Fruit fly (Drosophila melanogaster): ENCODE data around the gene Diap1.

Gene Diap1

DNA sequence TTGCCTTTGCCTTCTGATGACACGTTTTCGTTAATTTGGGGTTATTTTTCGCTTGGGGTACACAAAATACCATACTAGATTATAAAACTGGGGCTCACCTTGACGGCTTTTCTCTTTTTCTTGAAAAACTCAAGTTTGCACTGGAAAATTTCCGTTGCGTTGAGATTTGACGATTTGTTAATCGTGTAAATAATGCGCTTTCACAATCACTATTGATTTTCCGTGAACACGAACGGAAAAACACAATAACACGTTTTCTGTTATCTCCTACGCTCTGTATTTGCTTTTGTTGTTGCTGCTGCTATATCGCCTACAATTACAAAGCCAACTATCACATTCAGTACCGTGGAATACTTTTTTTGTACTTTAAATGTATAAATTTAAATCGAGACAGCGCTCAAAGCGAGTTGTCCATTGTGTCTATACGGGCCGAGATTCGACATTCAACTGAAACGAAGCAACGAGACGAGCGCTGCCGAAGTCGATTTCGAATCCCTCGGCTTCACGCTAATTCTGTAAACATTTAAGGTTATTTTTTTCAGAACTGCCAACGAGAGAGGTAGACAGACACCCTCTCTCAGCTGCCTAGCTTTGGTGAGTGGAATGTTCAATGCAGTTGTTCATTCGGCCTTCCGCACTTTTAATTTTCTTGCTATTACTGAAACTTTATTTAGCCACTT, 4.3 kb downstream of the Diap1 start (continued):
- TF ChIP-seq sqz (GFP tag; optimal IDR thresholded peaks at IDR 0.05), result peak; percentile 86
- TF ChIP-seq kni (GFP tag; optimal IDR thresholded peaks at IDR 0.05), result peak; percentile 81
- TF ChIP-seq gce (GFP tag; IDR thresholded peaks at IDR 0.05), result peak; percentile 66; the same call in 1 of the 3 replicates
- peak; percentile 38; the same call in 1 of the 2 replicates for TF ChIP-seq CG11247 (GFP tag; IDR thresholded peaks at IDR 0.05)
- TF ChIP-seq CG18599 (GFP tag; optimal IDR thresholded peaks at IDR 0.05), result peak; percentile 37
- TF ChIP-seq CG10209 (GFP tag; optimal IDR thresholded peaks at IDR 0.05), result no peak
- TF ChIP-seq CG2199 (GFP tag; IDR thresholded peaks at IDR 0.05), result peak; percentile 89
- TF ChIP-seq nom (GFP tag; optimal IDR thresholded peaks at IDR 0.05), result no peak
- TF ChIP-seq gcm2 (GFP tag; optimal IDR thresholded peaks at IDR 0.05), result no peak
- TF ChIP-seq mirr (GFP tag; optimal IDR thresholded peaks at IDR 0.05), result peak; percentile 85
- TF ChIP-seq exex (tag; optimal IDR thresholded peaks at IDR 0.05), result peak; percentile 53
- no peak for TF ChIP-seq CG7928 (GFP tag; optimal IDR thresholded peaks at IDR 0.05)
- peak; percentile 92 for TF ChIP-seq Med (GFP tag)
- TF ChIP-seq amos (GFP tag; IDR thresholded peaks at IDR 0.05; ENCODE audit: partially characterized antibody), result peak; percentile 44; the same call in 1 of the 2 replicates
- TF ChIP-seq Trl (optimal IDR thresholded peaks at IDR 0.05), result peak in 1 of 2 experiments; percentile 66
- TF ChIP-seq Trl (GFP tag; optimal IDR thresholded peaks at IDR 0.05), result no peak
- TF ChIP-seq CrebB (tag; optimal IDR thresholded peaks at IDR 0.05), result peak; percentile 33
- TF ChIP-seq Ssrp (tag; optimal IDR thresholded peaks at IDR 0.05), result no peak
- peak; percentile 53; the same call in 1 of the 2 replicates for TF ChIP-seq CG14014 (GFP tag; IDR thresholded peaks at IDR 0.05)
- TF ChIP-seq HLHmδ (GFP tag; optimal IDR thresholded peaks at IDR 0.05), result peak; percentile 2
- TF ChIP-seq gro (GFP tag; optimal IDR thresholded peaks at IDR 0.05), result peak; percentile 46
- no peak for TF ChIP-seq Gug (GFP tag; IDR thresholded peaks at IDR 0.05)
- peak; percentile 37 for TF ChIP-seq CG11398 (GFP tag; optimal IDR thresholded peaks at IDR 0.05)
- TF ChIP-seq tio (GFP tag; optimal IDR thresholded peaks at IDR 0.05), result no peak
- TF ChIP-seq CG5953 (GFP tag; IDR thresholded peaks at IDR 0.05), result peak; percentile 16; the same call in 1 of the 2 replicates
- TF ChIP-seq sens (GFP tag), result peak; percentile 89
- peak; percentile 85 for TF ChIP-seq abd-A (tag; optimal IDR thresholded peaks at IDR 0.05)
- no peak for TF ChIP-seq CG10565 (GFP tag; optimal IDR thresholded peaks at IDR 0.05)
- TF ChIP-seq CG13894 (tag; optimal IDR thresholded peaks at IDR 0.05), result peak; percentile 73
- TF ChIP-seq chm (GFP tag; IDR thresholded peaks at IDR 0.05), result peak; percentile 92
- TF ChIP-seq CG34376 (GFP tag; optimal IDR thresholded peaks at IDR 0.05), result peak; percentile 85
- TF ChIP-seq scrt (GFP tag; optimal IDR thresholded peaks at IDR 0.05), result peak; percentile 8
- peak; percentile 5 for TF ChIP-seq Xbp1 (GFP tag; optimal IDR thresholded peaks at IDR 0.05)
- peak; percentile 7 for TF ChIP-seq CG15269 (tag; optimal IDR thresholded peaks at IDR 0.05)
- no peak for TF ChIP-seq Fer2 (tag; optimal IDR thresholded peaks at IDR 0.05)
- TF ChIP-seq dysf (GFP tag; IDR thresholded peaks at IDR 0.05), result no peak
- no peak for TF ChIP-seq HLH3B (GFP tag; IDR thresholded peaks at IDR 0.05)
- TF ChIP-seq CG2875 (GFP tag; optimal IDR thresholded peaks at IDR 0.05), result peak; percentile 5
- peak; percentile 89 for TF ChIP-seq sd (tag; optimal IDR thresholded peaks at IDR 0.05)
- TF ChIP-seq ash1 (GFP tag; optimal IDR thresholded peaks at IDR 0.05), result peak; percentile 15
- TF ChIP-seq CG10543 (GFP tag; optimal IDR thresholded peaks at IDR 0.05), result peak; percentile 89
- TF ChIP-seq CG4707 (GFP tag; optimal IDR thresholded peaks at IDR 0.05), result peak; percentile 11
- TF ChIP-seq kah (GFP tag; optimal IDR thresholded peaks at IDR 0.05), result no peak
- TF ChIP-seq Bdp1 (GFP tag; optimal IDR thresholded peaks at IDR 0.05), result no peak
- TF ChIP-seq CG12219 (GFP tag; optimal IDR thresholded peaks at IDR 0.05), result peak; percentile 34
- peak; percentile 11 for TF ChIP-seq Asciz (GFP tag; optimal IDR thresholded peaks at IDR 0.05)
- TF ChIP-seq z (GFP tag; IDR thresholded peaks at IDR 0.05), result peak; percentile 61; the same call in 2 of the 3 replicates
- TF ChIP-seq CG14667 (GFP tag; IDR thresholded peaks at IDR 0.05), result no peak
- TF ChIP-seq vfl (GFP tag; optimal IDR thresholded peaks at IDR 0.05), result no peak
